Fruit fly (Drosophila melanogaster) whole organism, wandering third instar larva: Measurements from ENCODE around the gene eya.

ENCODE experiments used
- Dif ChIP-seq: fragments of 200-275, 200-300 bp; sonication (Bioruptor generic); optimal IDR thresholded peaks from 2 replicates; lab custom pipeline; 2018; ENCODE audit warnings: missing biosample characterization, missing genetic modification characterization; ENCODE audit not compliant: partially characterized antibody
- GATAd ChIP-seq: sonication (Bioruptor generic); optimal IDR thresholded peaks from 2 replicates; lab custom pipeline; 2016; ENCODE audit warnings: missing biosample characterization, missing genetic modification characterization
- N ChIP-seq: fragments of >200 bp; optimal IDR thresholded peaks from 2 replicates; lab custom pipeline; 2018; ENCODE audit warnings: missing biosample characterization, missing external identifiers, missing genetic modification characterization
- jim ChIP-seq: fragments of 175-275, 200-325 bp; sonication (Bioruptor generic); optimal IDR thresholded peaks from 2 replicates; lab custom pipeline; 2016; ENCODE audit warnings: missing biosample characterization, mild to moderate bottlenecking, missing genetic modification characterization
- pan ChIP-seq: fragments of >200 bp; optimal IDR thresholded peaks from 2 replicates; lab custom pipeline; 2017
- psq ChIP-seq: fragments of 200-800 bp; sonication (Bioruptor generic); optimal IDR thresholded peaks from 3 replicates; lab custom pipeline; 2017; ENCODE audit warnings: missing biosample characterization, mild to moderate bottlenecking, missing genetic modification characterization, moderate library complexity
- woc ChIP-seq: sonication (Bioruptor generic); optimal IDR thresholded peaks from 2 replicates; lab custom pipeline; 2016; ENCODE audit warnings: missing biosample characterization, mild to moderate bottlenecking, missing genetic modification characterization

- TF ChIP-seq GATAd (no peak), pan (lab: Kevin White, UChicago) (no peak), Dif (GFP tag; lab: Kevin White, UChicago) (no peak), psq (GFP tag; lab: Kevin White, UChicago) (no peak), jim (GFP tag; lab: Kevin White, UChicago) (no peak), N (GFP tag; lab: Kevin White, UChicago) (no peak), woc (GFP tag; lab: Kevin White, UChicago) (no peak)
Observed at dm6 chr2L:6503724-6504037, 43.1 kb downstream of the eya start.
